Worm (Caenorhabditis elegans): ENCODE data around the gene apc-17.

DNA sequence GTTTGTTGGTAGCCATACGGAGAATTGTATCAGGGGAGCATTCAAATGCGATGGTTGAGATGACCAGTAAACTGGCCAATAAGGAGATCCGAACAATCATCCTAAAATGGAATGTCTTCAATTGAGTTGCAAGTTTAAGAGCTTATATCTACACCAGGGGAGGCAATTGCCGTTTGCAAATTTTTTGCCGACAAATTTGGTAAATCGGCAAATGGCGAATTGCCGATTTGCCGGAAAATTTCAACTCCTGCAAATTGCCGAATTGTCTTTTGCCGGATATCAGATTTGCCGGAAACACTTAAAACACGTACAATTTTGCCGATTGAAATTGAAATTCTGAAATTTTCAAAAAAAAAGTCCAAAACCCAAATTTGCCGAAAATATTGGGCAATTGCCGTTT, 26.9 kb downstream of the apc-17 start, which contains the start of gene F40F8.5:
- no peak for TF ChIP-seq Y67H2A.10 (GFP tag; conservative IDR thresholded peaks at IDR 0.05)
- no peak for TF ChIP-seq nhr-90 (tag; optimal IDR thresholded peaks at IDR 0.05)

All from whole organism, young adult.